Fruit fly (Drosophila melanogaster): ENCODE results near the gene CG7730.

The CG7730 gene

DNA sequence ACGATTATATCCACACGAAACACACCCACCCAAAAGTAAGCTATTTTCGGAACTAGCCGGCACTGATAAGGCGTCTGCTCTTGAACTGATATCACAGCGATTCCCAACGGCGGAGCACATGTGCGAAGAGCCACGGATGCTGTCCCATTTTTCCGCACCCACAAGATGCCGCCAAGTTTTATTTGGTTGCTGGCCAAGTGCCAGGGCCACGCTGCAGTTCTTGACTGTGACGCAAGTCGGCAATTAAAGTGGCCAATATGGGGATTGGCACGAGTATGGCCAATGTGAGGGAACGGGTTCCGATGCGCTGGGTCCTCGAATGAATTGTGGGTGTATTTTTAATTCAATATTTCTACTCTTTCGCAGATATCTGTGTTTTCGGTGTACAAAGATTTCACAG is 26.6 kb downstream of the CG7730 start:
- TF ChIP-seq CG17806 (tag; optimal IDR thresholded peaks at IDR 0.05) (no peak), CG32121 (GFP tag; IDR thresholded peaks at IDR 0.05) (peak; percentile 65; the same call in 1 of the 2 replicates), CG34367 (tag; optimal IDR thresholded peaks at IDR 0.05) (no peak), Ets98B (GFP tag; IDR thresholded peaks at IDR 0.05) (no peak), EcR (GFP tag; optimal IDR thresholded peaks at IDR 0.05) (no peak), CG9948 (tag; optimal IDR thresholded peaks at IDR 0.05) (no peak), CG8159 (tag; optimal IDR thresholded peaks at IDR 0.05) (no peak), CG13204 (GFP tag; optimal IDR thresholded peaks at IDR 0.05) (no peak)

DNA sequence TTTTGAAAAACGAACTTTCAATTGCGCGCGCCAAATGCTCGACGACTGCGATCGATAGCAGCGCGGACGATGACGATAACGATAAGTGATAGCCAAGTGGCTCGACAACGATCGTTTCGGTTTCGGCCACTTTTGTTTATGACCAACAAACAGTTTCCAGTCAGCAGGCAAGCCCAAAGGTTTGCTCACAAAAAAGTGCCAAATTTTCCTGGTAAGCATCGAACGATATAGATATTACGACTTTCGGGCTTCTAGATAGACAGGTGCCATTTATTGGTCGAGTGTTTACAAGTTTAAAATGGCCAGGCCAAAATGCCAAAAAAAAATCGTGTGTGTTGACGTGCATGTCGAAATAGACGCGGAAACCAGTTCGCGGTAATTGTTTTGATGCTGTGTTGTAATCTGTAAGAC is 28.2 kb downstream of the CG7730 start, which contains the start of gene CG7724:
CG7724 (plus strand) TSS at position 147 of the 411 bp plus-strand sequence.
- TF ChIP-seq EcR (GFP tag; optimal IDR thresholded peaks at IDR 0.05) (no peak), Snoo (tag; optimal IDR thresholded peaks at IDR 0.05) (no peak), CG15710 (tag; optimal IDR thresholded peaks at IDR 0.05) (no peak), CG8301 (tag; optimal IDR thresholded peaks at IDR 0.05) (no peak), CG10348 (GFP tag; IDR thresholded peaks at IDR 0.05) (no peak), CG34367 (tag; optimal IDR thresholded peaks at IDR 0.05) (no peak), CG13204 (GFP tag; optimal IDR thresholded peaks at IDR 0.05) (no peak), CG9948 (tag; optimal IDR thresholded peaks at IDR 0.05) (no peak)

DNA sequence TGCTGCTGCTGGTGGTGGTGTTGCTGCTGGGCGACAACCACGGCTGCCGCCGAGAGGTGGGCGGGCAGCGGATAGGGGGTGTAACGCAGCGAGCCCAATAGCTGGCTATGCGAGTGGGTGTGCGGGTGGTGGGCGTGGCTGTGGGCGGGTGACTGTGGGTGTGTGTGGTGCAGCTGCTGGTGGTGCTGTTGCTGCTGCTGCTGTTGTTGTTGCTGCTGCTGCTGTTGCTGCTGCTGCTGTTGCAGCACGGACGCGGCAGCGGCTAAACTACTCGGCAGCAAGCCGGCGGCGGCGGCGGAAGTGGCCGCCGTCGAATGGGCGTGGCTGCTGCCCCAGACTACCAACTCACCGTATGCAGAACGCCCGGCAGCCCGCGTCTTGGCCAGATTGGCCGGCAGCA is 50.0 kb downstream of the CG7730 start:
- TF ChIP-seq CG17806 (tag; optimal IDR thresholded peaks at IDR 0.05) (no peak), Pif1A (GFP tag; optimal IDR thresholded peaks at IDR 0.05) (no peak), Snoo (tag; optimal IDR thresholded peaks at IDR 0.05) (no peak), gl (tag; optimal IDR thresholded peaks at IDR 0.05) (no peak)
